Fruit fly (Drosophila melanogaster) S2 (cell line): Measurements from ENCODE around the gene Drak.

ENCODE experiments used
- CG8478 ChIP-seq: fragments of >200 bp; optimal IDR thresholded peaks from 2 replicates; lab custom pipeline; 2018
- CTCF ChIP-seq, 2 experiments: fragments of >200 bp; optimal IDR thresholded peaks; 2 replicates each; lab custom pipeline; 2018

DNA sequence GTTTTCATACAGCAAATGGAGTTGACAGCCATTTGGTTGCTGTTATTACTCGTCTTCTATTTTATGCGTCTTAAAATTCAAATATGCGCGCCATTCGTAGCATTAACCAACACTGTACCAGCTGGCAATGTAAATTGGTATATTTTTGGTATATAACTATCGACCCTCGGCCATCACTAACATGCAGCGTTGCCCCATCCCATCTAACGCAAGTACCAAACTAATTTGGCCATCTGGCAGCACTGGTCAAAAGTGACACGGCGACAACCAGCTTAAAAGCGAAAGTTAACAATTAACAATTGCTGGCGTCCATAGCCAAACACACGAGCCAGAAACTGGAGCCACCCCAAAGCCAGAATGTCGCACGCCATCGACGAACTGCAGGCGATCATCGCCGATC is 9.6 kb upstream of the Drak start, which contains the start of gene Uba5:
- TF ChIP-seq CG8478 (lab: Kevin White, UChicago) = no peak
- TF ChIP-seq CTCF (optimal IDR thresholded peaks at IDR 0.05; lab: Kevin White, UChicago) = peak; percentile 3 to 27
